Fruit fly (Drosophila melanogaster) whole organism, larva: Measurements from ENCODE around the gene RhoGAP71E.

Experiments
- noc ChIP-seq: fragments of 200-800 bp; sonication (Bioruptor generic); optimal IDR thresholded peaks from 3 replicates; lab custom pipeline; 2019; ENCODE audit warnings: missing biosample characterization, mild to moderate bottlenecking, missing genetic modification characterization, moderate library complexity

Gene RhoGAP71E

dm6 chr3L:15636359-15636758, 47.7 kb downstream of the RhoGAP71E start:
- TF ChIP-seq noc (tag; lab: Kevin White, UChicago): peak; percentile 52

dm6 chr3L:15636978-15637377, 48.3 kb downstream of the RhoGAP71E start:
- no peak for TF ChIP-seq noc (tag; lab: Kevin White, UChicago)

dm6 chr3L:15637618-15638017, 49.0 kb downstream of the RhoGAP71E start:
- TF ChIP-seq noc (tag; lab: Kevin White, UChicago): no peak

- TF ChIP-seq noc (tag; lab: Kevin White, UChicago): no peak
Observed at dm6 chr3L:15638524-15638923, 49.9 kb downstream of the RhoGAP71E start.

dm6 chr3L:15639978-15640377, 51.3 kb downstream of the RhoGAP71E start:
- no peak for TF ChIP-seq noc (tag; lab: Kevin White, UChicago)

- no peak for TF ChIP-seq noc (tag; lab: Kevin White, UChicago)
Observed at dm6 chr3L:15641590-15642019, 52.9 kb downstream of the RhoGAP71E start.

dm6 chr3L:15646182-15646581, 57.5 kb downstream of the RhoGAP71E start:
- TF ChIP-seq noc (tag; lab: Kevin White, UChicago): no peak

- no peak for TF ChIP-seq noc (tag; lab: Kevin White, UChicago)
Observed at dm6 chr3L:15647712-15648621, 59.3 kb downstream of the RhoGAP71E start, which contains the start of the genes comm3 and CG43083. TSS of gene comm3 (minus strand) at chr3L:15647762. TSS of gene CG43083 (plus strand) at chr3L:15648571.

dm6 chr3L:15649561-15649960, 60.9 kb downstream of the RhoGAP71E start, which contains the start of the genes Eig71Ea and Eig71Eb:
TSS of gene Eig71Ea (minus strand) at chr3L:15649661.
TSS of gene Eig71Eb (plus strand) at chr3L:15649936.
- no peak for TF ChIP-seq noc (tag; lab: Kevin White, UChicago)

- TF ChIP-seq noc (tag; lab: Kevin White, UChicago): no peak
Observed at dm6 chr3L:15650552-15650951, 61.9 kb downstream of the RhoGAP71E start, which contains the start of gene CG43084. TSS of gene CG43084 (plus strand) at chr3L:15650852.

dm6 chr3L:15652154-15652553, 63.5 kb downstream of the RhoGAP71E start, which contains the start of the genes Eig71Ec and Eig71Ed:
TSS of gene Eig71Ec (minus strand) at chr3L:15652254.
TSS of gene Eig71Ed (plus strand) at chr3L:15652537.
- TF ChIP-seq noc (tag; lab: Kevin White, UChicago): no peak

- TF ChIP-seq noc (tag; lab: Kevin White, UChicago): no peak
Observed at dm6 chr3L:15655910-15656309, 67.2 kb downstream of the RhoGAP71E start, which contains the start of gene Eig71Ee. TSS of gene Eig71Ee (minus strand) at chr3L:15656010.

- TF ChIP-seq noc (tag; lab: Kevin White, UChicago): no peak
Observed at dm6 chr3L:15657290-15657689, 68.6 kb downstream of the RhoGAP71E start, which contains the start of the genes Eig71Ef and Eig71Eg. TSS of gene Eig71Ef (minus strand) at chr3L:15657390. TSS of gene Eig71Eg (plus strand) at chr3L:15657628.
